Worm (Caenorhabditis elegans): ENCODE measurements around the gene T25D10.1.

- no peak for TF ChIP-seq snpc-4 (GFP tag; optimal IDR thresholded peaks at IDR 0.05)
- TF ChIP-seq snpc-4 (tag; optimal IDR thresholded peaks at IDR 0.05), result no peak
- no peak for TF ChIP-seq ama-1 (optimal IDR thresholded peaks at IDR 0.05)
- no peak for TF ChIP-seq ama-1 (GFP tag; optimal IDR thresholded peaks at IDR 0.05)
- TF ChIP-seq F52B5.7 (tag; optimal IDR thresholded peaks at IDR 0.05), result no peak
Measured at ce11 chrII:6366696-6367095, 36.5 kb upstream of the T25D10.1 start, which contains the start of gene ctsa-4.1.
